Fruit fly (Drosophila melanogaster): ENCODE data around the gene Rbsn-5.
A peak's percentile ranks its signal among the peaks of the same experiment; 100 is the strongest.

Gene Rbsn-5

DNA sequence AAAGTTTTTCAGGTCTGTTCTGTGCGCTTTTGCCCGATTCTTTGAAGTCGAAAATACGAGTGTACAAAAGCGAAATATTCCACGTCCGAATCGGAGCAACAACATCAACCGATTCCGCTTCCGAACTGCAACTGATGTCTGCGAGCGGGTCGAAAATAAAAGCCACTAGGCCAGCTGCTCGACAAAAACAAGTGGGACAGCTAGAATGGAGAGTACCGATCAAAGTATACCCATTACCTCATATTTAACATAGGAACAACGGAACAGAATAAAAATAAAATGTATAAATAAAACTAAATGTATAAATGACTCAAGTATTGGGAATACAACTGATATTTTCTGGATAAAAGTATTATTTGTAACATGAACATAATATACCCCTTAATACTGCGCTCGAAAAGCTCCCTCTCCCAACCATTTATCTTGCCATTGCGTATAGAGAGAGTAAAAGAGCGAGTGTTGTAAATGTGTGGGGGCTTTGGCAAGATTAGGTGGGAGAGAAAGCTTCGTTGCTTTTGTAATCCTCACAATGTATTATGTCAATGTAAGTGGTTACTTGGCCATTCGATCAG, 45.5 kb downstream of the Rbsn-5 start, which contains the start of gene SLC5A11 (continued):
- TF ChIP-seq Dref (GFP tag; IDR thresholded peaks at IDR 0.05) (peak; percentile 29), CG8290 (GFP tag; optimal IDR thresholded peaks at IDR 0.05) (peak; percentile 93), CG8290 (tag; optimal IDR thresholded peaks at IDR 0.05) (peak in 1 of 2 experiments; percentile 57), Hmx (GFP tag; optimal IDR thresholded peaks at IDR 0.05) (peak; percentile 98), CG12299 (tag; optimal IDR thresholded peaks at IDR 0.05) (peak; percentile 85), CG4328 (GFP tag; optimal IDR thresholded peaks at IDR 0.05) (peak; percentile 93), CG2120 (GFP tag; optimal IDR thresholded peaks at IDR 0.05) (peak; percentile 95), sd (tag; optimal IDR thresholded peaks at IDR 0.05) (peak; percentile 99), CG1603 (tag; optimal IDR thresholded peaks at IDR 0.05) (peak; percentile 83), zf30C (GFP tag; optimal IDR thresholded peaks at IDR 0.05) (no peak), CG12104 (GFP tag; optimal IDR thresholded peaks at IDR 0.05) (peak; percentile 100), Adf1 (GFP tag; IDR thresholded peaks at IDR 0.05) (peak; percentile 80), CG17385 (GFP tag; optimal IDR thresholded peaks at IDR 0.05) (peak; percentile 93), pan (optimal IDR thresholded peaks at IDR 0.05) (no peak), pan (GFP tag; optimal IDR thresholded peaks at IDR 0.05 in 1 of 2, IDR thresholded peaks at IDR 0.05 in 1 of 2) (peak in 1 of 2 experiments; percentile 98), CG30020 (tag; optimal IDR thresholded peaks at IDR 0.05) (peak; percentile 84)

DNA sequence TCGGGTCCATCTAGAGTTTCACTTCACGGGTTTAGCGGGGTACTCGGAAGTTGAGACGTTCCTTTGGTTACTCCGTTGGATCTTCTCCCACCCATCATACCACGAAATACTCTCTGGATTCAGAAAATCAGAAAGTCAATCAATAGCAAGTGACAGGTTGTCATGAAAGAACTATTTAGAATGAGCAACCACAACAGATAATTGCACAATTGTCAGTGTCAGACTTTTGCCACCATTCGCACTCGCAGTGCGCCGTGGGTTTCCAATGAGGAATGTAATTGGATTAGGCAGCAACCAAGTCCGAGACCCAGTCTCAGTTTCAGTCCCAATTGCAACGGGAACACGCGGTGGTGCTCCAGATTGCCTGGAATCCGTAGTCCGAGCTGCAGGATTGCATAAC, 46.2 kb downstream of the Rbsn-5 start, which contains the start of gene CG8419:
Gene CG8419, plus strand, starts transcription at position 301 of the 400 bp plus-strand sequence.
- TF ChIP-seq Pdp1 (GFP tag; optimal IDR thresholded peaks at IDR 0.05) (peak in 1 of 2 experiments; percentile 24), Lim3 (GFP tag; IDR thresholded peaks at IDR 0.05) (0 out of 2 replicates have a peak, but pooled peaks have one; percentile 10), CG7839 (tag; optimal IDR thresholded peaks at IDR 0.05) (no peak)

DNA sequence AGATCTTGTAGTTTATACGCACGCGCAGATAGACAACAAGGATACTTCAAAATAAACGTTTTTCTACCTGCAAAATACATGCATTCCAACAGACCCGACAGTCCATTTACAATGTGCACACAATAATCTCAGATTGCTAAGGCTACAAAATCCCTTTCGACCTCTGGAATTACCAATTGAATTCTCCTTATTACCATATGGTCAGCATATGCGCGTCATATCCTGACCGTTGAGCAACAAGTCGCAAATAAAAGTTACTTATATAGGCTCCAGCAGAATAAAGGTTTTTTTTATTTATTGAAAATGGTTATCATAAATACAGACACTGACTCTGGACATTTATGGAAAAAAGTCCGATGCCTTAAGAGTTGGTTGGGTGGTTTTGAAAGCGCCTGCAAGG, 49.7 kb downstream of the Rbsn-5 start:
- TF ChIP-seq CG15479 (GFP tag; optimal IDR thresholded peaks at IDR 0.05) (peak; percentile 21), ERR (GFP tag; optimal IDR thresholded peaks at IDR 0.05) (no peak), MTF-1 (GFP tag; optimal IDR thresholded peaks at IDR 0.05; ENCODE audit: borderline replicate concordance) (no peak), Hand (GFP tag; optimal IDR thresholded peaks at IDR 0.05) (no peak), CG4854 (GFP tag; optimal IDR thresholded peaks at IDR 0.05) (no peak), CG6175 (GFP tag; IDR thresholded peaks at IDR 0.05) (no peak), ato (GFP tag; IDR thresholded peaks at IDR 0.05; ENCODE audit: partially characterized antibody) (no peak), Hr3 (GFP tag; optimal IDR thresholded peaks at IDR 0.05) (no peak), Atf3 (GFP tag; optimal IDR thresholded peaks at IDR 0.05) (no peak), CG10274 (GFP tag; optimal IDR thresholded peaks at IDR 0.05) (no peak), twi (tag; optimal IDR thresholded peaks at IDR 0.05) (peak; percentile 95), CG2875 (GFP tag; optimal IDR thresholded peaks at IDR 0.05) (no peak), z (GFP tag; IDR thresholded peaks at IDR 0.05) (no peak), danr (GFP tag; IDR thresholded peaks at IDR 0.05) (no peak)

DNA sequence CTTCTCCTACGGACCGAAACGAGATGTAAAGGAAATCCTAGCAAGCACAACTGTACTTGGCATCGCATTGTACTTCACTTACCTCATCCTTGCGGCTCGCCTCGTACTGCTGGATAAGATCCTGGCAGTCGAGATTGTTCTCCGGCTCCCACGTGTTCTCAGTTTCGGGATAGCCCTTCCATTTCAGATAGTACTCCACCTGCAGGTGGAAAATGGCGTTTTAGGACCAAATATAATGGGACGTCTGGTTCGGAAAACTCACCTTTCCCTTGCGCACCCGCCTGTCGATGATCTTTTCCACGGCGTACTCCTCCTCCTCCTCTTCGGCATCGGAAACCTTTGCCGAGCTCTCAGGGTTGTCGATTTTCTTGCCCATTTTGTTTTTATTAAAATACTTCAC, 50.8 kb downstream of the Rbsn-5 start:
- TF ChIP-seq zfh1 (GFP tag; IDR thresholded peaks at IDR 0.05) (0 out of 3 replicates have a peak, but pooled peaks have one; percentile 11), aop (GFP tag; IDR thresholded peaks at IDR 0.05) (no peak), Nf-YA (GFP tag; IDR thresholded peaks at IDR 0.05) (0 out of 2 replicates have a peak, but pooled peaks have one; percentile 2), CTCF (GFP tag; optimal IDR thresholded peaks at IDR 0.05) (peak; percentile 66), dpn (GFP tag; optimal IDR thresholded peaks at IDR 0.05) (no peak), D (optimal IDR thresholded peaks at IDR 0.05) (peak; percentile 19), D (GFP tag; optimal IDR thresholded peaks at IDR 0.05) (no peak)

Measured in whole organism, embryonic.